Fruit fly (Drosophila melanogaster): ENCODE results near the gene CG14401.

DNA sequence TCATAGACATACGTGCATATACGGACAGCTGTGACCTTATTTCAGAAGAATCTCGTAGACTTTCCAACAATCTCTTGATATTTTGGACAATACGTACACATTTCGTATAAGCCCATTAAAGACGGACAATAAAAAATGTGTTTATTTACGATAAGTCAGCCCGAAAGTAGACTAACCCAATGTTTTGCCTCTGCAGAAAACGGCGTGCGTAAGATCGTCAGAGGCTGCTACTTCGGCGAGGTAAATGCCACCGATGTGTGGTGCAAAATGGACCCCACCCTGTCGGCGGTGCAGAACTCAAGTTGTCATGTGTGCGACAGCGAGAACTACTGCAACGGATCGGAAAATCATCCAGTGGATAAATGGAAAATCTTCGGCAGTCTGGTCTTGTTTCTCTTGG is 733 bp upstream of the CG14401 start:
- TF ChIP-seq CG17806 (tag; optimal IDR thresholded peaks at IDR 0.05): no peak
- no peak for TF ChIP-seq fd96Ca (GFP tag; IDR thresholded peaks at IDR 0.05)
- TF ChIP-seq rn (GFP tag; IDR thresholded peaks at IDR 0.05): no peak
- no peak for TF ChIP-seq CG14655 (GFP tag; optimal IDR thresholded peaks at IDR 0.05)
- no peak for TF ChIP-seq gl (tag; optimal IDR thresholded peaks at IDR 0.05)
- TF ChIP-seq CG8159 (tag; optimal IDR thresholded peaks at IDR 0.05): no peak
- TF ChIP-seq EcR (GFP tag; optimal IDR thresholded peaks at IDR 0.05): no peak
- no peak for TF ChIP-seq CG15710 (tag; optimal IDR thresholded peaks at IDR 0.05)
- no peak for TF ChIP-seq Ets98B (GFP tag; IDR thresholded peaks at IDR 0.05)
- TF ChIP-seq CG13204 (GFP tag; optimal IDR thresholded peaks at IDR 0.05): no peak
- no peak for TF ChIP-seq CG8301 (tag; optimal IDR thresholded peaks at IDR 0.05)
- TF ChIP-seq Snoo (tag; optimal IDR thresholded peaks at IDR 0.05): no peak
- TF ChIP-seq CG9948 (tag; optimal IDR thresholded peaks at IDR 0.05): no peak
- no peak for TF ChIP-seq CG10348 (GFP tag; IDR thresholded peaks at IDR 0.05)

All from whole organism, pupa.